Fruit fly (Drosophila melanogaster) whole organism, adult: ENCODE data around the gene CG34332.
"Not testable (repeated sequence)": the region's sequence is repeated elsewhere in the genome, so short reads cannot be mapped to it uniquely, and the experiment has no call there.

Source experiments
- CG11617 ChIP-seq: fragments of 200-800 bp; sonication (Bioruptor generic); optimal IDR thresholded peaks from 2 replicates; lab custom pipeline; 2017; ENCODE audit warnings: mild to moderate bottlenecking, missing biosample characterization, missing genetic modification reagents, missing genetic modification characterization
- CG12768 ChIP-seq: fragments of 200-800 bp; sonication (Bioruptor generic); optimal IDR thresholded peaks from 2 replicates; lab custom pipeline; 2017; ENCODE audit warnings: missing biosample characterization, missing genetic modification characterization, mild to moderate bottlenecking, moderate library complexity, missing genetic modification reagents
- CG14711 ChIP-seq: fragments of 200-800 bp; sonication (Bioruptor generic); optimal IDR thresholded peaks from 2 replicates; lab custom pipeline; 2018; ENCODE audit warnings: missing biosample characterization, mild to moderate bottlenecking, missing genetic modification characterization, moderate library complexity
- CG1620 ChIP-seq: fragments of 200-800 bp; sonication (Bioruptor generic); optimal IDR thresholded peaks from 2 replicates; lab custom pipeline; 2016; ENCODE audit warnings: missing biosample characterization, missing genetic modification characterization
- CG33017 ChIP-seq: fragments of 200-800 bp; sonication (Bioruptor generic); optimal IDR thresholded peaks from 2 replicates; lab custom pipeline; 2018; ENCODE audit warnings: missing biosample characterization, mild to moderate bottlenecking, missing genetic modification characterization, moderate library complexity
- CG5204 ChIP-seq: fragments of 200-800 bp; sonication (Bioruptor generic); optimal IDR thresholded peaks from 2 replicates; lab custom pipeline; 2016; ENCODE audit warnings: missing biosample characterization, missing genetic modification characterization
- CG7045 ChIP-seq: fragments of 200-800 bp; sonication (Bioruptor generic); optimal IDR thresholded peaks from 2 replicates; lab custom pipeline; 2017; ENCODE audit warnings: missing biosample characterization, mild to moderate bottlenecking, missing genetic modification characterization
- CG7101 ChIP-seq: fragments of 200-800 bp; sonication (Bioruptor generic); optimal IDR thresholded peaks from 2 replicates; lab custom pipeline; 2018; ENCODE audit warnings: missing biosample characterization, mild to moderate bottlenecking, missing genetic modification characterization, moderate library complexity
- Clk ChIP-seq: fragments of 200-800 bp; sonication (Bioruptor generic); optimal IDR thresholded peaks from 2 replicates; lab custom pipeline; 2017; ENCODE audit warnings: missing biosample characterization, missing genetic modification characterization
- Crg-1 ChIP-seq: fragments of 200-800 bp; sonication (Bioruptor generic); optimal IDR thresholded peaks from 2 replicates; lab custom pipeline; 2016; ENCODE audit warnings: missing biosample characterization, missing genetic modification characterization
- Hr96 ChIP-seq: fragments of 200-800 bp; sonication (Bioruptor generic); optimal IDR thresholded peaks from 2 replicates; lab custom pipeline; 2016; ENCODE audit warnings: missing biosample characterization, missing genetic modification characterization
- Mnt ChIP-seq: fragments of 200-800 bp; sonication (Bioruptor generic); optimal IDR thresholded peaks from 2 replicates; lab custom pipeline; 2016; ENCODE audit warnings: missing biosample characterization, mild to moderate bottlenecking, missing genetic modification characterization
- bab1 ChIP-seq: fragments of 200-800 bp; sonication (Bioruptor generic); optimal IDR thresholded peaks from 3 replicates; lab custom pipeline; 2019; ENCODE audit warnings: missing biosample characterization, mild to moderate bottlenecking, missing genetic modification characterization, moderate library complexity
- cic ChIP-seq: fragments of 200-800 bp; sonication (Bioruptor generic); optimal IDR thresholded peaks from 2 replicates; lab custom pipeline; 2017; ENCODE audit warnings: missing biosample characterization, mild to moderate bottlenecking, missing genetic modification characterization, moderate library complexity
- cnc ChIP-seq, 2 experiments: fragments of >200 bp; optimal IDR thresholded peaks; 2 replicates each; lab custom pipeline; 2017
- kay ChIP-seq: fragments of 200-800 bp; sonication (Bioruptor generic); peaks from one replicate; lab custom pipeline; 2016; ENCODE audit warnings: missing biosample characterization, missing genetic modification characterization, borderline replicate concordance
- ovo ChIP-seq: fragments of 200-800 bp; sonication (Bioruptor generic); optimal IDR thresholded peaks from 2 replicates; lab custom pipeline; 2016; ENCODE audit warnings: missing biosample characterization, missing genetic modification characterization
- pad ChIP-seq: fragments of 200-800 bp; sonication (Bioruptor generic); optimal IDR thresholded peaks from 3 replicates; lab custom pipeline; 2017; ENCODE audit warnings: missing biosample characterization, missing genetic modification characterization, mild to moderate bottlenecking, moderate library complexity, missing genetic modification reagents
- tj ChIP-seq: fragments of 200-800 bp; sonication (Bioruptor generic); optimal IDR thresholded peaks from 3 replicates; lab custom pipeline; 2017; ENCODE audit warnings: missing biosample characterization, mild to moderate bottlenecking, missing genetic modification characterization, moderate library complexity
- toe ChIP-seq: fragments of 200-800 bp; sonication (Bioruptor generic); optimal IDR thresholded peaks from 2 replicates; lab custom pipeline; 2016; ENCODE audit warnings: missing biosample characterization, missing genetic modification characterization

The CG34332 gene

DNA sequence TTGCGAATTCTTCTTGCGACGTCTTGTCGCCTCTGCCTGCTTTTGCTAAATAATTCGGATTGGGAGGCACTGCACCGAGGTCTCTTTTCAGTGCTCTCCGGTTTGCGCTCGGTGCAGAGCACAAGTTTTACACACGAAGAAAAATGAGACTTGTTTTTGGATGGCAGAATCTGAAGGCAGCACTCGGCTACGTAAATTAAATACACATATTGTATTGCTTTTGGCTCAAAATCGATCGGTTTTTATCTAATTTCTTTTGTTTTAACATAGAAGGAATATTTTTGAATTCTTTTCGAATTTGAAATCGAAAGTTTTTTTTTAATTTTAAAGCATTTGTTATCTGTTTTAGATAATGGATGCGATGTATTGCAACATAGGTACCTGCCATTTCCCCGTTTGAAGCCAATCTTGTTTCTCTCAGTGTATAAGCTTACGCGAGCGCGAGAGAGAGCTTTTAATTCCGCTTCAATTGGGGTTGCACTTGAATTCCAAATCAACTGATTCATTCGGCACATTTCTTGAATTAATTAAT lies 32.7 kb downstream of the CG34332 start, which contains the start of gene AnxB10:
Gene AnxB10 (minus strand): TSS at position 51 of the 532 bp plus-strand sequence.
- peak; percentile 89 for TF ChIP-seq CG12768 (GFP tag; lab: Kevin White, UChicago)
- TF ChIP-seq CG14711 (tag; lab: Kevin White, UChicago) = peak; percentile 87
- TF ChIP-seq Clk (GFP tag; lab: Kevin White, UChicago) = peak; percentile 64
- no peak for TF ChIP-seq cnc (optimal IDR thresholded peaks at IDR 0.05; lab: Kevin White, UChicago)
- peak; percentile 93 for TF ChIP-seq CG7045 (GFP tag; lab: Kevin White, UChicago)
- peak; percentile 79 for TF ChIP-seq tj (GFP tag; lab: Kevin White, UChicago)
- peak; percentile 72 for TF ChIP-seq Mnt
- TF ChIP-seq Hr96 (GFP tag; lab: Kevin White, UChicago) = peak; percentile 95
- TF ChIP-seq Crg-1 (GFP tag; lab: Kevin White, UChicago) = peak; percentile 92
- TF ChIP-seq CG5204 = peak; percentile 92
- peak; percentile 90 for TF ChIP-seq ovo (GFP tag; lab: Kevin White, UChicago)
- peak; percentile 90 for TF ChIP-seq CG1620 (GFP tag; lab: Kevin White, UChicago)
- peak; percentile 64 for TF ChIP-seq cic (GFP tag; lab: Kevin White, UChicago)
- peak; percentile 89 for TF ChIP-seq kay (GFP tag; lab: Kevin White, UChicago)
- TF ChIP-seq bab1 = peak; percentile 96
- TF ChIP-seq pad (GFP tag; lab: Kevin White, UChicago) = peak; percentile 86
- TF ChIP-seq toe (GFP tag; lab: Kevin White, UChicago) = peak; percentile 89
- TF ChIP-seq CG33017 = peak; percentile 85
- TF ChIP-seq CG11617 (GFP tag; lab: Kevin White, UChicago) = peak; percentile 96
- peak; percentile 91 for TF ChIP-seq CG7101 (tag; lab: Kevin White, UChicago)

DNA sequence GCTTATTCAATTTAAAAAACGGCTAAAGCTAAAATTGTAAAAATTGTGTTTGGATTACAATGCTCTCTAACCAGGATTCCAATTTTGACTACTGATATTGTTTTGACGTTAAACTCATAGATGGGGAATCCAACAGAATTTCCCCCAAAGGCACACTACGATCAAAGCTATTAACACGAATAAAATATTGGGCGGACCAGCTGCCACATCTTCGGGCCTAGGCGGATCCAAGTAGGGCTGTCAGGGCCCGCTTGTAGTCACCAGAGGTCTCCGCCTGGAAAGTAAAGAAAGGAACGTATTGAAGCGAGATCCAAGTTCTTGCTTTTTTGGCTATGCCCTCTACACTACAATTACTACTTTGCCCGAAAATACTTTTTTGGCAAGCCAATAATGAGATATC lies 37.7 kb downstream of the CG34332 start, which contains the start of gene Sdic1:
Gene Sdic1 (minus strand): TSS at position 101 of the 400 bp plus-strand sequence.
- not testable (repeated sequence) for TF ChIP-seq CG7045 (GFP tag; lab: Kevin White, UChicago); CG11617 (GFP tag; lab: Kevin White, UChicago); CG14711 (tag; lab: Kevin White, UChicago)

DNA sequence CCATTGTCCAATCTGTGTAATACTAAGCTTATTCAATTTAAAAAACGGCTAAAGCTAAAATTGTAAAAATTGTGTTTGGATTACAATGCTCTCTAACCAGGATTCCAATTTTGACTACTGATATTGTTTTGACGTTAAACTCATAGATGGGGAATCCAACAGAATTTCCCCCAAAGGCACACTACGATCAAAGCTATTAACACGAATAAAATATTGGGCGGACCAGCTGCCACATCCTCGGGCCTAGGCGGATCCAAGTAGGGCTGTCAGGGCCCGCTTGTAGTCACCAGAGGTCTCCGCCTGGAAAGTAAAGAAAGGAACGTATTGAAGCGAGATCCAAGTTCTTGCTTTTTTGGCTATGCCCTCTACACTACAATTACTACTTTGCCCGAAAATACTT lies 45.6 kb downstream of the CG34332 start, which contains the start of gene Sdic2:
Gene Sdic2 (minus strand): TSS at position 101 of the 400 bp plus-strand sequence.
- TF ChIP-seq ovo (GFP tag; lab: Kevin White, UChicago); cnc (optimal IDR thresholded peaks at IDR 0.05; lab: Kevin White, UChicago); CG5204: not testable (repeated sequence)
